Fruit fly (Drosophila melanogaster) ovary, adult (tissue): Measurements from ENCODE around the gene Spn28F.
A peak's percentile ranks its signal among the peaks of the same experiment; 100 is the strongest.

Source experiments
- CG17801 ChIP-seq: fragments of 200-800 bp; optimal IDR thresholded peaks from 2 replicates; lab custom pipeline; 2019; ENCODE audit warnings: missing biosample characterization, mild to moderate bottlenecking, missing genetic modification characterization, moderate library complexity; ENCODE audit not compliant: partially characterized antibody

The Spn28F gene

DNA sequence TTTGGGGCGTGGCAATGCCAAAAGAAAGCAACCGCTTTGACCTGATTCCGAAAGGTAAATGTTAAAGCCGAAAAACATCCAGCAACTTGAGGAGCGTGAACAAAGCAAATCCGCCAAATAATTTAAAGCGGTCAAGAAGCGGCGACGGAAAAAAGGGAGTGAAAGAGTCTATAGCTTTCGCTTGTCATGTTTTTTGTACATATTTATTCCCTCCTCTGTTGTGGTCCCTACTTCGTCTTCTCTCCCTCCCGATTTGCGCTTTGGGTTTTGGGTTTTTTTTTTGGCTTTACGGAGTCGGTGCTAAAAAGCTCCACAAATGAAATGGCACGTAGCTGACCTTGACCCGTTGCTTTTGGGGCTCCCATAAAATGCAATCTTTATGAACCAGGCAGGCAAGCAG is 32.5 kb upstream of the Spn28F start:
- no peak for TF ChIP-seq CG17801 (GFP tag; lab: Kevin White, UChicago)

DNA sequence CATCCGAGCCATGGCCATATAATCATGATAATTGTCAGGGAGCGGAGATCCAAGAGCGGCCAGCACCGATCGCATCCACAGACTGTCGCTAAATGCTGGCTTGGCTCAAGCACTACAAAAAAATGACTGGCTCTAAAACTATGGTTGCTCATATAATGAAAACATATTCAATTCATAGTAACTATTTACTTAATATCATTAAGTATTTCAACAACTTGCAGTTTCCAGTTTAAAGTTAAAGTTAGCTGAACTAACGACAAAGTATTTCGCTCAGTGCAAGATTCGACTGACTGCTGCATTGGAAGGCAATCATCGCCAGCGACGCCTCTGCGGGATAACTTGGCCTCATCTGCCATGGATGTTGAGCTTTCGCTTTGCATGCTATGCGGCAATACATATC is 29.3 kb upstream of the Spn28F start:
- TF ChIP-seq CG17801 (GFP tag; lab: Kevin White, UChicago), result no peak

DNA sequence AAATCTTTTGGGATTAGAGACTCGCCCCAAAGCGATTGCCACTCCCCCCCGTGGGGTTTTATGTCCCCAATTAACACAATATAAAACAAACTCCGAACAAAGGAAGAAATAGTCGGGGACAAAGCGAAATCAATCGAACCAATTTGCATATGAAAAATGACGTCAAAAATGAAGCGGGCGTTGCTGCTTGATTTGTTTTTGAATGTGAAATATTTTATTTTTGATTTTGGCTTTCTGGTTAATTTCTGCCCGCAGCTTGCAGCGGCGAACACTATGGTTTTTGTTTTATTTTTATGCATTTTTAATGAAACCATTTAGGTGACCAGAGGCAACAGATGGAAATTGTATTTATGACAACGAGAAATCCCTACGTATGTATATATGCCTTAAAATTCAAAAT is 27.1 kb upstream of the Spn28F start:
- no peak for TF ChIP-seq CG17801 (GFP tag; lab: Kevin White, UChicago)

DNA sequence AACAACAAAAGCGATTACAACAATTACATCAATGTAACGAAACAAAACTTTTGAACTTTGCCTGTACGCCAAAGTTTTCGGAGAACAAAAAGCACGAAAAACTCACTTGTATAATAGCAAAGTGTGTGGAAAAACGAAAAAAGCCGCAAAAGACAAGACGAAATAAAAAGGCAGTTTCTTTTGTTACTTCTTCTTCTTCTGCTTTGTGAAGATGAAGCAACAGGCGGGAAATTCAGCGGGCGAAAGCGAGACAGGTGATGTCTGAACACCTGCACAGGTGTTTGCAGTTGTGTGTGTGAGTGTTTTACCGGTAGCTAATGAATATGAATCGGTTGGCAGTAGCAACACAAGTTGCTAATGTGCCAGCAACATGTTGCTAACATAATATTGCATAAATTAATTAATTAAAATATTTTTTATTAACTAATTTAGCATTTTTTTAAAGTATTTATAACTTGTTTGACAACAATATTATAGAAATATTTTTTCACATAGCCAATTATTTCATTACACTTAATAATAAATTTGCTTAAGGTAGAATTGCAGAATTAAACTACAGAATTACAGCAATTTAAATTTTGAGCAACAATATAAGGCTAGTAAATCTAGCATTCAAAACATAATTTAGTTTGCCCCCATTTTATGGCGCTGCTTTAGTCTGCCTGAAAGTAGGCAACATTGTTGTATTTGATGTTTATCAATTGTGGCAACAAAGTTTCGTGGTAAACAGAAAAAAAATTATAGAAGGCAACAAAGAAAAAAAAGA is 25.3 kb upstream of the Spn28F start:
- no peak for TF ChIP-seq CG17801 (GFP tag; lab: Kevin White, UChicago)

DNA sequence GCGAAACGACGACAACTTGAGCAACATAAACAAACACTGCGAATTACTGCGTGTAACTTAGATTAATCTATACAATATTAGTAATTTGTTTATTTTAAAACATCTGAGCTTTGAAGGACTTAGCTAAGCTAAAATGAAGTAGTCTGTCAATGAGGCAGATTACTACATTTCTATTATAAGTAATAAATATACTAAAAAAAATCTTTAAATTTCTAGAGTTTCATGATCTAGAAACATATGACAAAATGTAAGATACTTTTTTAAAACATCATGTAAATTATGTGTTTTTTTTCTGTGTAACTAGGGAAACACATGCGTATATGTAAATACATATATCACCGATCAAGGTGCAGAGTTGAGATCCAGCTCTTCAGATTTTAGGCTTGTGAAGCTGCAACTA is 24.5 kb upstream of the Spn28F start:
- no peak for TF ChIP-seq CG17801 (GFP tag; lab: Kevin White, UChicago)

DNA sequence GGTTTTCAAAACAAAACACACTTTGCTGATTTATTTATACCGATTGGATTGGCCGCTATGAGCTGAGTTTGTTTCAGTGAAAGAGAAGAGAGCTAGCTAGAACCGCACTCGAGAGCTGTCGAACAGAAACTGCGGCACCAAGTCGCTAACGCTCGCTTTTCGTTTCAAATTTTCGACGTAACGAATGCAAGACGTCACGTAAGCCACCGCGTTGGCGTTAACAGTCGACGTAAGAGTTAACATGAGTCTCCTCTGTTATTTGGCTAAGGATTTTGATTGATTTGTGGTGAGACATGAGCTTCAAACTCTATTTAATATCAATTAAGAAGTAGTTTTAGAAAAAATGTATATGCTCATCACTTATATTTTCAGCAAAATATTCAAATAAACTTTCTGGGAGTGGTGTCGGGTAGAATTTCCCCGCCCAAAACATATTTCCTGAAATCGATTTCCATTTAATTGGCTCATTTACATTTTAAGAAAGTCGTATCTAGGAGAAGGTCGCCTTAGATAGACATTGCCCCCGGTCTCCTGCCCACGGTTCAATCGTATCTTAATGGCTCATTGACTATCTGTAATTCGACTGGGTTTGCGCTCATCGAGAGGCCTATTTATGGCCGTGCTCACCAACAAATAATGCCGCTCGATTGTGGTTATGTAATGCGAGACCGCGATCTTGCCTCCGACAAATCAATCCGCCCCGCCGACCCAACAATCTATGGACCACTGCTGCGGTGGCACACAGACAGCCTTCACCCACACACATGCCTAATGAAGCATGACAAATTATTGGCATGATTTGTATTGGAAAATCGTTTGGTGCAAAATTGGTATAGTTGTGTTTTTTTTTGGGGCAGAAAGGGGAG is 16.0 kb upstream of the Spn28F start, which contains the start of gene CG8086:
Gene CG8086 (minus strand): TSS at position 102 of the 866 bp plus-strand sequence.
- TF ChIP-seq CG17801 (GFP tag; lab: Kevin White, UChicago), result no peak

DNA sequence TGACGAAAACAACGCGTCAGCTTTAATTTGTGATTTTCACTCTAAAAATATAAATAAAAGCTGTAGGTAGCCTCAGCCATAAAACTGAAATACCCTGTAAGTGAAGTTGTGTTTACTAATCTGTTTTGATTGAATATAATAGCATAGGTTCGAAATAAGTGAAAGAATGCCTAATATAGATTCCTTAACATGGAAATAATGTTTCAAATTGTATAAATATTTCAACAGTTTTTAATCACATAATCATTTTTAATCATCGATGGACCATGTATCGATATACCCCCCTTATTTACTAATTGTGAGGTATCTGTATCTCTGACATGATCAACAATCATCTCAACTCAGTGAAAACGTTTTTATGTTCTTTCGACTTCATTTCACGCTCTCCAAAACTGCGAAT is 13.8 kb upstream of the Spn28F start:
- no peak for TF ChIP-seq CG17801 (GFP tag; lab: Kevin White, UChicago)

DNA sequence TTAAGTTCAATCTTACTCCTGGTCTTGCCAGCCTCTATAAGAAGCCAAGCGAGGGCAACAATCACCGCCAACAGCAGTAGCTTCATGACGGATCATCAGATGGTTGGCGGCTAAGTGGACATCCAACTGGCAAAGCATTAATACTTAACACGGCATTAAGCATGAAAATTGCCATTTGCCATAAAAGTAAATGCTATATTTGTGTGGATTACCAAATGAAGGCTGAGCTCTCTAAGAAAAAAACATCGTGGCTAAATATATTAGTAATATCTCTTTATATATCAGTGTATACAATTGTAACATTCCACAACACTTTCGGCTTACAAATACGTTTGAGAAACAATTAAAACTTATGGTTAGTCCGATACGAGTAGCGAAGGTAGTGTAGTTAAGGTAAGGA is 2.3 kb upstream of the Spn28F start, which contains the start of gene CG43057:
Gene CG43057 (minus strand): TSS at position 101 of the 400 bp plus-strand sequence.
- no peak for TF ChIP-seq CG17801 (GFP tag; lab: Kevin White, UChicago)

DNA sequence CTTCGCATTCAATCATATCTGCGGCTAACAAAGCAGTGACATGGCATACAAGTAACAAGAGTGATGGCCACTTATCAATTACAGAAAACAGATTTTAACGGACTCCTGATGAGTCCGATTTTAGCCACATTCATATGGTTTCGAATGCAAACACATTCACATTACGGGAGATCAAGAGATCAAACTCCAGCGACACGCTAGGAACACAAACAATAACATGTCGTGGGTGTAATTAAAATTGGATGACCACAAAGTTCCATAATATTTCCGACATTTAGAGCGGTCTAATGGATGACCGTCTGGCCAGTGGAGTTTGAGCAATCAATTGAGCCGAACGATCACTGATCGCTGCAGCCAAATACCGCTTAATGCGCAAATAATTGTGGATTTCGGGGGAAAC is 586 bp upstream of the Spn28F start, which contains the start of gene CG14277:
Gene CG14277 (plus strand): TSS at position 301 of the 400 bp plus-strand sequence.
- no peak for TF ChIP-seq CG17801 (GFP tag; lab: Kevin White, UChicago)

DNA sequence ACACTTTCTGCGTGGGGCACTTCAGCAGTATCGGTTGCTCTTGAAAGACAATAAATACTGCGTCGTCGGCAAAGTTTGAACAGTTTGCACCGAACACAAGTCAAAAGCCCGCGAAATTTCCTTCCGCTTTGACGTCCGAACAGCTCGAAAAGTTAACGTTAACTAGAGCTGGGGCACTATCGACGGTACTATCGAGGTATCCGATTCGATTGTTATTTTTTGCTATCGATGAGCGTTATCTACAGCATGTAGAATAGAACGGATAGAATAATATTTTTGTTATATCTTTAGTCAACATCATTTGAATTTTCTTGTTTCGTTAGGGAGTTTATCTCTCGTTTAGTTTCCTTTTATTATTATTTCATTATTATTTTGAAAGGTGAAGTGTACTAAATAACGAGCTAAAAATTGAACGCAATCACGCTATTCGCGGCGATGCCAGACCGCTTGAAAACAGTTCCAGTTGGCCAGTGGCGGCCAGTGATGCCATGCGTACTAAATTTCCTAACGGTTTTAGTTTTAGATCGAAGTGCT is 1.8 kb downstream of the Spn28F start, which contains the start of gene Pvr:
Gene Pvr (minus strand): TSS at position 167 of the 534 bp plus-strand sequence.
- peak; percentile 66 for TF ChIP-seq CG17801 (GFP tag; lab: Kevin White, UChicago)

DNA sequence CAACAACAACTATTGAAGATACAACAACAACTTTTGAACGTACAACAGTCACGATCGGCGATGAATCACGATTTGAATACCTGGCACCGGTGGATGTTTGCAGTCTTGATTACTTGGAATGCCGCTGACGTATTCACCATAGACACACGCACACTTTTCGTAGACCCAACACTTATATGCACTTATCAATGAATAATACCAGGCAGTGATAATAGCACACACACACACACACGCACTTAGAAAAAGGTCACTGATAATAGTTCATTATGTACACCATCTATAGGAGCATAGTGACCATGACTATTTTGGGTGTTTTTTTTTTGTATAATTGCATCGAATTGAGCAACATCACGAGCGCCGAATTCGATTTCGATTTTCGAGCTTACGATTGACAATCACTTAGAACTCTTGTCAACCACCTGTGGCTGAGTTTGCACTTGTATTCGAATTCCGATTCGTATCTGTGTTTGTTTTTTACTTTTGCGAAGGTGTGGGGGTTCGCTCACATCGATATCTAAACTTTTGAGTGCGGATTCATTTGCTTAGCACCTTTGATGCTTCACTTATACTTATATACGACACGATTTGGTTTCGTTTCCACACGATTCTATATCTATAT is 2.5 kb downstream of the Spn28F start:
- TF ChIP-seq CG17801 (GFP tag; lab: Kevin White, UChicago), result no peak

DNA sequence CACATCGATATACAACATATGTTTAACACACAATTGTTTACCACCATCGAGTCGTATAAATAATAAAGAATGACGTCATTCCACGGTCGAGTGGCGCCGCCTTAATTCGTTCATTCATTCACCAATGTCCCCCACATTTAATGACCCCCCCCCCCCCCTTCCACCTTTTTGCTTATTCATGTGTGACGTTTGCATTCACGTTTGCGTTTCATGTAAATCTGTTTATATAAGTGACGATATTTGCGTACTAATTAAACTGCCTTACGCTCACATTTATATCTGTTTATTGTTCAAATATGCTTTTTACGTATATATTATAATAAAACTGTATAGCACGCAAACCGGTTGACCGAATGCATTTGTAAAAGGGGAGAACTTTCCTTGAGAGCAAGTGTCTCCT is 8.0 kb downstream of the Spn28F start:
- no peak for TF ChIP-seq CG17801 (GFP tag; lab: Kevin White, UChicago)

DNA sequence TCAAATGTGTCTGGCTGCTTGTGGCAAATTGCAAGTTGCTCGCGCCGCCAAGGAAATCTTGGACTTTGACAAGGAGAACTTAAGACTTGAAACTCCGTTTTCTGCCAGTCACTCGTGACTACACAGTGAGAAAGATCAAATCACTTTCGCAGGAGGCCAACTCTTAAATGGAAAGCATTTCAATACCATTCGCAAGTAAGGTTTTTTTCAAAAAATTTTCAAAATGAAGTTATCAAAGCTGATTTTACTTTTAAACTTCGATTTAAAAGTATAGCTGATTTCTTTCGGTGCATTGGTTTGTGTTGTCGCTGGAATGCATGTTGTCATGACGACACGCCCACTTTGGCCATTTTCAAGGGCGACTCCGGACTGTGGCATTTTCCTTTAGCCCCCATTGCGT is 9.2 kb downstream of the Spn28F start:
- TF ChIP-seq CG17801 (GFP tag; lab: Kevin White, UChicago), result no peak

DNA sequence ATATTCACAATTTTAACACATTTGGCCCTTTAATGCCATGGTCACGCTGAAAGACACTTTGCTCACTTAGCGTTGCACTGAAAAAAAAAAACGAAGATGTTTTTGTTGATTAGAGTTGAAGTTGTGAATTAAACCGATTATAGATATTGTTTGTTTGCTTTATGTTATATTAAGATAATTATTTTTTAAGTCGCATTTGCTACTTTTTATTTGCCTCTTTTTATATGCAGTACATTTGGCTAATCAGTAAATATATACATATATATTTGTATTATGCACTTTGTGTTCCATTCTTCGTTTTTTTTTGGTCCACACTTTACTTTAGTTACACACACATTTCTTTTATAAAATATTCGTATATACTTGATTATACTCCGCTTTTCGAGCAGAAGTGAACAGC is 11.3 kb downstream of the Spn28F start:
- TF ChIP-seq CG17801 (GFP tag; lab: Kevin White, UChicago), result no peak

DNA sequence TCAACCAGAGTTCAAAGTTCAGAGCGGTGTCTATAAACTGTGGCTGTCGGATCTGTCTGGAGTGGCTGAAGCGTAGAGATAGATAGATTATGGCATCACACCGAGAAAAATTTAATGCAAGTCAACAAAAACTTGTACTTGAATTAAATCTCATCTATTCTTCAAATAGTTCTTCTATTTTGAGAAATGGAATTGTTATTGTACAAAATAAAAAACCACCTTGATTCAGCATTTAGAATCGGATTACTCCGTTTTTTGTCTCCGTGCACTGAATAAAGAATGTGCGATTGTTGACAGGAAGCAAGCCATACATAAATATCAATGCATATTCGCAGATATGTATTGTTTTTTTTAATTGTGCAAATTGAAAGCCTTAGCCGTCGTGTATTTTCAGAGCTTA is 12.0 kb downstream of the Spn28F start:
- TF ChIP-seq CG17801 (GFP tag; lab: Kevin White, UChicago), result peak; percentile 28
